Worm (Caenorhabditis elegans) whole organism, early embryonic: Measurements from ENCODE around the gene srx-116.

ENCODE experiments used
- F13C5.2 ChIP-seq: sonication (generic microtip); optimal IDR thresholded peaks from 2 replicates; lab custom pipeline; 2017; ENCODE audit warnings: mild to moderate bottlenecking, missing genetic modification characterization, inconsistent platforms, missing compliant biosample characterization
- aly-1 ChIP-seq: sonication (generic microtip); optimal IDR thresholded peaks from 2 replicates; lab custom pipeline; 2016; ENCODE audit warnings: missing genetic modification characterization, missing compliant biosample characterization
- ama-1 ChIP-seq: fragments of 150-350 bp; optimal IDR thresholded peaks from 2 replicates; lab custom pipeline; 2014
- ceh-13 ChIP-seq: fragments of 200-800 bp; sonication (Bioruptor generic); optimal IDR thresholded peaks from 2 replicates; lab custom pipeline; 2018; ENCODE audit warnings: mild to moderate bottlenecking, missing genetic modification characterization, missing compliant biosample characterization
- ceh-36 ChIP-seq: sonication (generic microtip); optimal IDR thresholded peaks from 2 replicates; lab custom pipeline; 2016; ENCODE audit warnings: missing genetic modification characterization, inconsistent platforms, missing compliant biosample characterization
- flt-1 ChIP-seq: fragments of 200-800 bp; sonication (Bioruptor generic); IDR thresholded peaks from 2 replicates; pipeline ENCODE4 v1.3.6; 2022; ENCODE audit warnings: missing genetic modification characterization, missing compliant biosample characterization
- hmbx-1 ChIP-seq: sonication (generic microtip); optimal IDR thresholded peaks from 2 replicates; lab custom pipeline; 2016; ENCODE audit warnings: mild to moderate bottlenecking, missing genetic modification characterization, missing compliant biosample characterization
- hnd-1 ChIP-seq: sonication (generic microtip); optimal IDR thresholded peaks from 2 replicates; lab custom pipeline; 2016; ENCODE audit warnings: missing genetic modification characterization, missing compliant biosample characterization
- pes-1 ChIP-seq: fragments of 200-800 bp; sonication (Bioruptor generic); IDR thresholded peaks from 2 replicates; pipeline ENCODE4 v1.3.6; 2022; ENCODE audit warnings: missing genetic modification reagents, missing genetic modification characterization, missing compliant biosample characterization
- scrt-1 ChIP-seq: fragments of 200-800 bp; sonication (Bioruptor generic); IDR thresholded peaks from 2 replicates; pipeline ENCODE4 v1.3.6; 2022; ENCODE audit warnings: missing genetic modification characterization, missing compliant biosample characterization
- sea-1 ChIP-seq: fragments of 200-800 bp; sonication (Bioruptor generic); conservative IDR thresholded peaks from 2 replicates; pipeline ENCODE4 v1.3.6; 2022; ENCODE audit warnings: missing genetic modification characterization, missing compliant biosample characterization
- tbx-11 ChIP-seq: fragments of 200-800 bp; sonication (Bioruptor generic); IDR thresholded peaks from 2 replicates; pipeline ENCODE4 v1.3.6; 2022; ENCODE audit warnings: missing genetic modification characterization, missing compliant biosample characterization
- tbx-37 ChIP-seq: fragments of 200-800 bp; sonication (Bioruptor generic); conservative IDR thresholded peaks from 2 replicates; pipeline ENCODE4 v1.3.6; 2022; ENCODE audit warnings: missing genetic modification reagents, missing genetic modification characterization, missing compliant biosample characterization
- tra-4 ChIP-seq: sonication (generic microtip); optimal IDR thresholded peaks from 2 replicates; lab custom pipeline; 2017; ENCODE audit warnings: missing genetic modification characterization, missing compliant biosample characterization

ce11 chrV:12714120-12714519, 43.4 kb downstream of the srx-116 start, which contains the start of gene R11D1.4:
- TF ChIP-seq ama-1 (no peak), pes-1 (GFP tag; lab: Robert Waterston, UW) (no peak), scrt-1 (GFP tag; lab: Robert Waterston, UW) (no peak), tbx-37 (GFP tag; lab: Robert Waterston, UW) (no peak), aly-1 (no peak), sea-1 (no peak), hnd-1 (tag; lab: Kevin White, UChicago) (no peak), F13C5.2 (tag; lab: Kevin White, UChicago) (no peak), ceh-36 (no peak), ceh-13 (GFP tag; lab: Kevin White, UChicago) (no peak), tra-4 (no peak), tbx-11 (no peak), hmbx-1 (no peak), flt-1 (no peak)
